Worm (Caenorhabditis elegans): ENCODE data around the gene F47B7.3.

DNA sequence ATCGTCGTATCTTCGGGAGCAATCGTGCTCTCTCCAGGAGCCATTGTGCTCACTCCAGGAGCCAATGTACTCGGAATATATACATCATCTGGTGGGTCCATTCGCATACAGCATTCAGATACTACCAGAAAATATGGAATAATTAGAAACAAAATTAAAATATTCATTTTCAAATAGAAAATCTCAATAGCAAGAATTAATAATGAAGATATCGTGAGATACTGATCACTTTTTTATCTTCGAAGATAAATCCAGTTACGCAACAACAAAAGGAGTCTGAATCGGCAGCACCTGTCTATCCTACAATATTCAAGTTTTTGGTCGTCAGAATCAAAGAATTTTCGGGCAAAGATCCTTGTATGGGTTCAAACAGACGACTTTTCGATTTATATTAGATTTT, 4.5 kb upstream of the F47B7.3 start, which contains the start of gene F47B7.5:
- TF ChIP-seq lin-13 (GFP tag; optimal IDR thresholded peaks at IDR 0.05) (no peak), mdl-1 (tag; optimal IDR thresholded peaks at IDR 0.05) (no peak), ceh-82 (tag; optimal IDR thresholded peaks at IDR 0.05) (no peak), nhr-6 (tag; optimal IDR thresholded peaks at IDR 0.05) (no peak), F13H6.1 (tag; optimal IDR thresholded peaks at IDR 0.05) (no peak), lin-39 (tag; optimal IDR thresholded peaks at IDR 0.05) (no peak), ztf-1 (GFP tag; conservative IDR thresholded peaks at IDR 0.05) (no peak), lin-11 (tag; optimal IDR thresholded peaks at IDR 0.05) (no peak), nhr-237 (tag; optimal IDR thresholded peaks at IDR 0.05) (no peak), snpc-4 (tag; optimal IDR thresholded peaks at IDR 0.05) (no peak), unc-39 (tag; optimal IDR thresholded peaks at IDR 0.05) (no peak), lsy-2 (tag; optimal IDR thresholded peaks at IDR 0.05) (no peak), ztf-11 (tag; optimal IDR thresholded peaks at IDR 0.05) (no peak)

All from whole organism, L2 larva.